Fruit fly (Drosophila melanogaster) whole organism, embryonic: ENCODE data around the gene CG18649.

Source experiments
- CG34376 ChIP-seq: fragments of 200-800 bp; sonication (Bioruptor generic); optimal IDR thresholded peaks from 2 replicates; lab custom pipeline; 2018; ENCODE audit warnings: missing biosample characterization, mild to moderate bottlenecking, missing genetic modification characterization
- Hr39 ChIP-seq: fragments of >200 bp; optimal IDR thresholded peaks from 2 replicates; lab custom pipeline; 2017
- Lpt ChIP-seq: fragments of >200 bp; optimal IDR thresholded peaks from 2 replicates; lab custom pipeline; 2018; ENCODE audit warnings: missing biosample characterization, missing genetic modification characterization
- Mrtf ChIP-seq: fragments of 200-800 bp; sonication (Bioruptor generic); IDR thresholded peaks from 3 replicates; pipeline ENCODE4 v1.3.6; 2022; ENCODE audit warnings: missing biosample characterization, missing genetic modification characterization
- dimm ChIP-seq: fragments of 200-800 bp; sonication (Bioruptor generic); IDR thresholded peaks from 2 replicates; pipeline ENCODE4 v1.3.6; 2022; ENCODE audit warnings: missing biosample characterization, missing genetic modification characterization
- dmrt11E ChIP-seq: fragments of 200-800 bp; sonication (Bioruptor generic); optimal IDR thresholded peaks from 3 replicates; lab custom pipeline; 2018; ENCODE audit warnings: missing biosample characterization, mild to moderate bottlenecking, missing genetic modification characterization, moderate library complexity
- org-1 ChIP-seq: fragments of 200-800 bp; sonication (Bioruptor generic); optimal IDR thresholded peaks from 2 replicates; lab custom pipeline; 2017; ENCODE audit warnings: missing biosample characterization, missing genetic modification characterization
- sr ChIP-seq: fragments of 200-800 bp; sonication (Bioruptor generic); IDR thresholded peaks from 3 replicates; pipeline ENCODE4 v1.3.6; 2022; ENCODE audit warnings: missing biosample characterization, missing genetic modification characterization
- ssp ChIP-seq: fragments of 200-800 bp; sonication (Bioruptor generic); IDR thresholded peaks from 2 replicates; pipeline ENCODE4 v1.3.6; 2022; ENCODE audit warnings: missing biosample characterization, missing genetic modification characterization
- unc-4 ChIP-seq: fragments of 200-800 bp; sonication (Bioruptor generic); IDR thresholded peaks from 2 replicates; pipeline ENCODE4 v1.3.6; 2022; ENCODE audit warnings: missing biosample characterization, missing genetic modification characterization; ENCODE audit not compliant: partially characterized antibody

DNA sequence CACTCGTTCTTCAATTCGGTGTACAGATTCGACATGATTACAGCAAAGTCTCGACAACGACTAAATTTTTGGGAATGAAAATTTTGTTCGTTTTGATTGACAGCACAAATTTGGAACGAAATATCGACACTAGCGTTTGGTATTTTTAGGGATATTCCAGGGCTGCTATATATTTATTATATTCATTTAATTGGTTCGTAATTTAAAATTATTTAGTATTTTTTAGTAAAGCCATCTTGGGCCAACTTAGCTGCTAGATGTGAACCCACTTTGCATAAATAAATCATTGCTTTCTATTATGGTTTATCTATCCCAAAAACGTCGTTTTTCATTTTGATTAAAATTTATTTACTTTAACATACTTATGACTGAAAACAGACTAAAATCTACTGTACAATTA is 11.5 kb downstream of the CG18649 start, which contains the start of gene Rpn12R:
- no peak for TF ChIP-seq unc-4 (GFP tag; lab: Robert Waterston, UW)
- no peak for TF ChIP-seq ssp (GFP tag; lab: Robert Waterston, UW)
- TF ChIP-seq Hr39 (lab: Kevin White, UChicago) = no peak
- TF ChIP-seq dimm = no peak
- TF ChIP-seq org-1 (GFP tag; lab: Kevin White, UChicago) = no peak
- no peak for TF ChIP-seq Lpt (GFP tag; lab: Kevin White, UChicago)
- no peak for TF ChIP-seq CG34376 (GFP tag; lab: Kevin White, UChicago)
- no peak for TF ChIP-seq dmrt11E (tag; lab: Kevin White, UChicago)
- TF ChIP-seq sr (GFP tag; lab: Robert Waterston, UW) = no peak
- TF ChIP-seq Mrtf = no peak
